Worm (Caenorhabditis elegans) whole organism, dauer: ENCODE measurements around the gene attf-2.

Experiments used
- unc-62 ChIP-seq: sonication (generic microtip); optimal IDR thresholded peaks from 2 replicates; lab custom pipeline; 2017; ENCODE audit warnings: missing biosample characterization, missing genetic modification reagents, missing genetic modification characterization

attf-2 gene

DNA sequence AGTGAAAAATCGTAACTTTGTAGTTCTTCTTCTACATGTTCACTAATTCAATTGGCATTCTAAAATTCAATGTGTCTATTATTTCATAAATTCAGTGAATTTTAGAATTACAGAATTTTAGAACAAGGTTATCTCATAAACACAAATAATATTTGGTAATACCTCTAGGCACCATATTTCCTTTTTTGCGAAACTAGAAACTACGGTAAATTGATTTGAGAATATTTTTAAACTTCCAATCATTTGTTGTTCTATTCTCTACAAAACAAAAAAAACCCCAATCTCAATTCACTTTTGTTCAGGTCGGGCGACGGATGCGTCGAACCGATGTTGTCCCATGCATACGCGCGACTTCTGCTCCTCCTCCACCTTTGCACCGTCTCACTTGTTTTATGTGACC is 4.0 kb upstream of the attf-2 start, which contains the start of gene F09G2.1:
TSS of gene F09G2.1 (plus strand) at position 301 of the 400 bp plus-strand sequence.
- no peak for TF ChIP-seq unc-62

DNA sequence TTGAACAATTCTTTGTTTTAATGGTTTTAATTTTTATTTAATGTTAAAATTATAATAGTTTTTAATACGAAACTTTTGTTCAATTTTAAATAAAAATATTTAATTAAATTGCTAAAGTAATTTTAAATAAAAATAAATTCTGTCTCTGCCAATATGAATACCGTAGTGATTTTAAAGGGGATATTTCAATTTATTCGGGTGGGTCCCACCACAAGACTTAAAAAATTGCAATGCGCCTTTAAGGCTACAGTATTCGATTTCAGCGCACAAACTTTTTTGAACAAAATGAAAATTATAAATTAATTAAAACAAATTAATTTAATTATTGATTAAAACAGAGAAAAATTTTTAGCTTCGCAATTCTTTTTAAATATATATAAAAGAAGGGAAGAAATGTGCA is 3.1 kb upstream of the attf-2 start:
- TF ChIP-seq unc-62: no peak

DNA sequence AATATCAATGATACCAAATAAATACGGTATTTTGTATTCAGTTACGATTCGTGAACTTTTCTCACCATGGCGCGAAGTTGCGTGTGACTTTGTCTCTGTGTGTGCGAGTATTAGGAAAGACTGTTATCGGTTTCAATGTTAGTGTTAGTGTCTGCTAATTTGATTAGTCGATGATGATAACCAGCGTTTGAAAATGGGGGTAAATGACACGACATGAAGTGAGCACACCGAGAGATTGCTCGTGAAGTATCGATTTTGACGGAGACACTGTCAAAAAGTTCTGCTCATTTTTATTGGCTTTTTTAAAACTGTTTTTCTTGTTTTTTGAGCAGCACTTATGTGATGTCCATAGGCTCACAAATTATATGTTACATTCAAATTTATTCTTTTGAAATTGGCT is 2.5 kb upstream of the attf-2 start:
- no peak for TF ChIP-seq unc-62

DNA sequence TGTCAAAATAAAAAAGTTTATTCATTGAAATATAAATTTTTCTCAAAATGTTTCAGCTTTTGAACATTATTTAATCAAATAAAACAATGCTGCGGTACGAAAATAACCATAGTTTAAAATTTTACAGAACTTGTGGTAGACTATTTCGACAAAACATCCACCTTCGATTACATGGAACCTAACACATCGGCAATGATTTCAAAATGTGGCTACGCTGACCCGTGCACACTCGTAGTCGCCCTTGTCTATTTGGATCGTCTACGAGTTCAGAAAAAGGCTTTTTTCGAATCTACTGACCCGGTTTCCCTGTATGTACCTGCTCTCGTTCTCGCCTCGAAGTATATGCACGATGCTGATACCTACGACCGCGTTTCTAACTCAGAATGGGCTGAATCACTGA is 1.1 kb upstream of the attf-2 start:
- TF ChIP-seq unc-62: no peak

DNA sequence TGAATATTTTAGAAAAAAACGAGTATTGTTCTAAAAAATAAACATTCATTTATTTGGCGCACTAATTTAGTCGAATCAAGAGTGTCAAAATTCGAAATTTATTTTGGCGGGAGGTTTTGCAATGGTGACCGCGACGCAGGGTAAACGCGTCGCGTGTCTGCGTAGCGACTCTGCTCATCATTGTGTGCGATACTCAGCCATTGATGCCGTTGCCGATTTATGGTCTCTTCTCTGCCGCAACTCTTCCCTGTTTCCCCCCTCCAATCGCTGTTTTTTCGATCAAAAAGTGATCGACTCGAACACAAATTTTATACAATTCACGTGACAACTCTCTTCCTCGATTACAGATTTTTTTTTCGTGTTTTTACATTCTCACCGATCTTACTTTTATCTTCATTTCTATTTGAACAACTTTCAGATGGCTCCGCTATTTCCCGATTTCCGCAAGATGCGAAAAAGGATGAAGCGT is 595 bp upstream of the attf-2 start, which contains the start of gene F09G2.2:
TSS of gene F09G2.2 (plus strand) at position 419 of the 469 bp plus-strand sequence.
- no peak for TF ChIP-seq unc-62

DNA sequence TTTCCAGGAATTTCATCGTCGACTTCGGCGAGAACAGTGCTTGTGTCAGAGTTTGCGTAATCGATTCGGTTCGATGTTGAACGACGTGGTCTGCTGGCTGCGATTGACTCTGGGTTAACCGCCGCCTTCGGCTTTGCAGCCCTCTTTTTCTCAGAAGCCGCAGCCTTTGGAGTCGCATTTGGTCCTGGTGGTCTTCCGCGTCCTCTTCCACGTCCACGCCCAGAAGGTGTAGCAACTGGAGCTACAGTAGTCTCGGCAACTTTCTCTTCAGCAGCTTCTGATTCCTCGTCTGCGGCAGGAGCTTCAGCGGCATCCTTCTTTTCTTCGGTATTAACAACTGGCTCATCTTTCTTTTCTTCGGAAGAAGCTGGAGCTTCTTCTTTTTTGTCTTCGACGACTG is 1.1 kb downstream of the attf-2 start:
- TF ChIP-seq unc-62: no peak

DNA sequence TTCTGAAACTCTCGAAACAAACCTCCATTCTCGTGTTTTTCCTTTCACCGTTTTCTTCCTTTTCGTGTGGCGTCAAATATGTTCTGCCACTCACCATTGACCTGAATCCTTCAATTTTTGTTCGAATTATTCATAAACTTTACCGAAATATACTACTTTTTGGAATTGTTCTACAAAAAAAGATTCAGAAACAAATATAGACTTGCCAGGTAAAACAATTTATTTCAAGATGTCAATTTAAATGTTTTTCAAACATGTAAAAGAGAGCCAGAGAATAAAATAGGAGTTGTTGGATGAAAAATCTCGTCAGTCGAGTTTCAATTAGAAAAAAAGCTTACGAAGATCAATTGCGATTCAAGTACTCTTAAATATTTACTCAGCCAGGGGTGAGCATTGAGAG is 2.4 kb downstream of the attf-2 start, which contains the start of gene F09G2.8:
TSS of gene F09G2.8 (minus strand) at position 101 of the 400 bp plus-strand sequence.
- no peak for TF ChIP-seq unc-62

DNA sequence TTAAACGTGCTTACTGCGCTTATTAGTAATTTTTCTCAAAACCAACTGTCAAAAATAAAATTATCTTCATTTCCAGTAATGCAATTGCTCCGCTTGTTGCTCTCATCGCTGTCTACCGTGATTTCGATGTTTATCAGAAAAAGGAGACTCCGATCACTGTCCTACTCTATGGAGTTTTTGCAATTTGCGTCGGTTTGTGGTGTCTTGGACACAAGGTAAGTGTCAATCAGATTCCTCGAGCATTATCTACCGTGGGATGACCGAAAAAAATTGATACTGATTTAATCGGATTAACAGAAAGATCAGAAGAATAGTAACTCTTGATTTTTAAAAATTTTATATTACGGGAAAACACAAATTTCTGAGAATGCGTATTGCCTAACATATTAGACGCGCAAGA is 8.6 kb downstream of the attf-2 start:
- TF ChIP-seq unc-62: no peak

DNA sequence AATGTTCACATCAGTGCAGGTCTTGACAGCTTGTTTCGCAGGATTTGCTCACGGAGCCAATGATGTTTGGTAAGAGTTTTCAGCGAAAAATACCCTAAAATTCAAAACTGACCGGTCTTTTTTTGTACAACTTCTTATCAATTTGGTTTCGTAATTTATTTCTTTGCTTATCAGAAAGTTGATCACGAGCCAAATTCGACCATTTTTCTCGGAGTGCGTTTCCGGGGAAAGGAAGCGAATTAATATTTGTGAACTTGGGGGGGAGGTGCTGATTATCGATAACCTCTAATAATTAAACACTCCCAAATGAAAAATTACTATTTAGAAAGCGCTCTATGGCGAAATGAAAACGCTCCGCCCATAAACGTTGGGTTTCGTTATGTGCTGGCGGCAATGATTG is 9.3 kb downstream of the attf-2 start:
- no peak for TF ChIP-seq unc-62

DNA sequence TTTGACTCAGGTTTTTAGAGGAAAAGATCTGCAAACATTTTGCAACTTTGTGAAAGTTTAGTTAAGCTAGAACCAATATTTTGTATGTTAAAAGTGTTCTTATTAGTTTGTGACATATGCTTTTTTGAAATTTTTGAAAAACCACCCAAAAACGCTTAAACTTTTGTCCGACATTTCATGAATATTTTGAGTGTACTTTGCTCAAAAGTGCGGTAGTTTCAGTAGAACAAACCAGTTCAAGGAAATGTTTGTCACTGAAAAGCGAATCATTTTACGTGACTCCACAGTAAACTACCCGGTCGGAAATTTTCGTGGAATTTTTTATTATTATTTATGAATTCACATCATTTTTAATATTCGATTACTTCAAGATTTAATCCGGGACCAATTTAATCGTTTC is 11.4 kb downstream of the attf-2 start, which contains the start of gene pitr-5:
TSS of gene pitr-5 (plus strand) at position 301 of the 400 bp plus-strand sequence.
- TF ChIP-seq unc-62: no peak

DNA sequence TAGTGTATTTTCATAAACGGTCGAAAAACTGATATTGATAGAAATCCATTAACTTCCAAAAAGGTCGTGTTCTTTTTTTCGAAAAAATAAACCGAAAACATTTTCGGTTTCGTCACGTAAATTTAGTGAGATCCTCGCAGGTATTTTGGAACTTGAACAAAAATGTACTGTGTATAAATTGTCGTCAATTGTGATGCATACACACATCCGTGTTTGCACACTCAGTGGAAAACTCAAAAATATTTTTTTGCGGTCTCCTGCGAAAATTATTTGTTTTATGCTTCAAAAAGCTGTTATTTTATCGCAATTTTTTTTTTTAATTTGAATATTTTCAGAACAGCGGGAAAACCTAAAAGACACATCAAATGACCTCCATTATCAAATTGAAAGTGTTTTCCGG is 17.1 kb downstream of the attf-2 start, which contains the start of gene cpsf-2:
TSS of gene cpsf-2 (plus strand) at position 330 of the 400 bp plus-strand sequence.
- no peak for TF ChIP-seq unc-62

DNA sequence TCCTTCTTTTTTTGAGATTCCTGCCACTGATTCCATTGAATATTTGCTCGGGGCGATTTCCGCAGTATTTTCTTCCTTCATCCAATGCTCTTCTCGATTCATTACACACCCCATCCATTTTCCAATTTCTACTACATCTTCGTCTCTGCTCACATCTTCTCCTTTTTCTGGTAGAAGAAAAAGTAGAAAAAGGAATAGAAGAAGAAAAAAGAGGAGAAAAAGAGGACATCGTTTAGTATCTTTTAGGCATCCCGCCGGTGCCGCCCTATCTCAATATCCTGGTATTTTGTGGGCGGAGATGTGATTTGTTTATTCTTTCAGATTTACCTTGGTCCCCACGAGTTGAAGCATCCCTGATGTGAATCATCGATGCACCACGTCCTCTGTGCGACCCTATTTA is 20.7 kb downstream of the attf-2 start, which contains the start of gene lgc-39:
TSS of gene lgc-39 (plus strand) at position 301 of the 400 bp plus-strand sequence.
- TF ChIP-seq unc-62: no peak

DNA sequence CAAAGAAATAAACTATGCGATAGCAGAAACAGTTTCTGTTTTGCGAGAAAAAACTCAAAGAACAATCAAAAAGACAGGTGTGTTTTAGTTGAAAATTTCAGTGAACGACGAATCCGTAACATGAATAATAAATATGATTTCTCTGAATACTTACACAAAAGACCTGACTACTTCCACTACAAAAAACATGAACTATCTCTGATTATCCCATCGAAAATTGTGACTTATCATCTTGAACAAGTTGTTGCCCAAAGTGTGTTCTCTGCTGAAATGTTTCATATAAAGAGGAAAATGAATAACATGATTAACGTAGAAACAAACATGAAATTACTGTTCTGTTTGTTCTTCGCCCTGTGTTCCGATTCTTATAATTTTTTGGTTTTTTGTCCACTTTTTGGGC is 29.2 kb downstream of the attf-2 start, which contains the start of gene ugt-36:
TSS of gene ugt-36 (plus strand) at position 301 of the 400 bp plus-strand sequence.
- no peak for TF ChIP-seq unc-62

DNA sequence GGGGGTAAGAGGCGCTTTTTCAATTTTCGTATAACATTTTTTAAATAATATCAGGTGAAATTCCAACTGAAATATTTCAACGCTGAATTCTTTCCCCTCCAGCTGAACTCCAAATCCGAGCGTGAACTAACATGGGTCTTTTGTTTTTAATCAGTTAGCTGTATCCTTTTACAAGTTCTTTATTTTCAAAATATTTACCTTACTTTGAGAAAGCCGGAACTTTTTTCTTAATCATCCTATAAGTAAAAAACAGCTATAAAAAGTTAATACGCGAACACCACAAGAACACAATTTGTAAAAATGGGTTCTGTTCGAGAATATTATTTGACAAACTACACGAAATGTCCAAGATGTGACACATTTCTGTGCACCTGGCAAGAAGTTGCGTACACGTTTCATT is 31.7 kb downstream of the attf-2 start, which contains the start of gene srh-83:
TSS of gene srh-83 (plus strand) at position 301 of the 400 bp plus-strand sequence.
- TF ChIP-seq unc-62: no peak

DNA sequence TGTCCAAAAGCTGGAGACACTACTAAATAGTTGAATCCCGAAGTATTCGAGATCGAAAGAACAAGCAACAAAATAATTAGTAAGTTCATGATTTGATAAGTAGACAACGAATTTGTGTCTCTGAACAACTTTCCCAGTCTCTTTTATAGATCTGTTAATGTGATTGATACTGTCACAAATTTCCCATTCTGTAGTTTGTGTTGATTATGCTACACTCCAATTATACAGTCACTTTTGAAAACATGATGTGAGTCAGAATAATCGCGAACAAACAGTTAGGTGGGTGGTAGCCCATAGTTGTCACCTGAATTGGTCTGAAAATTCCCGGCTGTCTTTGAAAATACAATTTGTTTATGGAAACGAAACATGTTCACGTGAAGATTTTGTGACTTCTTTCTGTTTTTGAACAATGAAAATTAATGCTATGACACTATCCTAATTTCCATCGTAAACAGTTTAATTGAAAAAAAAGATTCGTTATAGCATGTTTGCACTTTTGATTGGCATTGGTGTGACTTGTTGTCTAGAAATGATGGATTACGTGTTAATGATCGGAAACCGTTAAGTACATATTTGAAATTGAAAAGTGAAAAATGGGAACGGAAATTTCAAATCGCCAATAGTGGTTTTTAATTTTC is 32.3 kb downstream of the attf-2 start, which contains the start of gene ugt-41:
TSS of gene ugt-41 (minus strand) at position 119 of the 638 bp plus-strand sequence.
- TF ChIP-seq unc-62: no peak

DNA sequence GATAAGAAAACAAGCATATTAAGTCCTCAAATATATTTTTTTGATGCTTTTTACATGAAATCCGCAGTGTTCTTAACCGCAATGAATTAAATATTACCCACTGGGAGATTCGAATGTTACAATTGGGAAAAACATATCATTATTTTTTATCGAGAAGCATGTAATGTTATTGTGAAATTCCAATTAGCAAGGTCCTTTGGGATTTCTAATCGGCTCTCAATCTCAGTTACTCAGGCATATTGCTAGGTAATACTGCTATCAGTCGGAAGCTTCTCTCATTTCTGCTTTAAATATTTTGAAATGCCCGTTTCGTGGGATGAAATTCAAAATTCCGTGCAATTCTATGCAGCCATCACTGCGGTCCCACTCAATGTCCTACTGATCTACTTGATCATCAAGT is 36.5 kb downstream of the attf-2 start, which contains the start of gene str-204:
TSS of gene str-204 (plus strand) at position 301 of the 400 bp plus-strand sequence.
- no peak for TF ChIP-seq unc-62

DNA sequence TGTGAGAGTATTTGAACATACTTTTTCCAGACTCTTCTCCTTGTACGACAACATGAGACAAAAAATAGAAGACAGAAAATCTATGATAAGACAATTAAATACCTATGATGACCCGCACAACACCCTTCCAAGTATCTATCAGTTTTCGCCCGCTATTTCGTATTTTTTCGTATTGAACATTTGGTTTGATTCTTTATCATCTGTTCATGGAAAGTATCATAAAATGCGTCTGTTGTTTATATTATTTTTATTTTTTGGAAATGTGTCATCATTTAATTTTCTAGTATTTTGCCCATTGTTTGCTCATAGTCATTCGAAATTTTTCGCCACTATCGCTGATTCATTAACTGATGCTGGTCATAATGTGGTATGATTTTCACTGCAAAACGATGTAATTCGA is 38.8 kb downstream of the attf-2 start, which contains the start of gene ugt-39:
TSS of gene ugt-39 (plus strand) at position 54 of the 400 bp plus-strand sequence.
- no peak for TF ChIP-seq unc-62

DNA sequence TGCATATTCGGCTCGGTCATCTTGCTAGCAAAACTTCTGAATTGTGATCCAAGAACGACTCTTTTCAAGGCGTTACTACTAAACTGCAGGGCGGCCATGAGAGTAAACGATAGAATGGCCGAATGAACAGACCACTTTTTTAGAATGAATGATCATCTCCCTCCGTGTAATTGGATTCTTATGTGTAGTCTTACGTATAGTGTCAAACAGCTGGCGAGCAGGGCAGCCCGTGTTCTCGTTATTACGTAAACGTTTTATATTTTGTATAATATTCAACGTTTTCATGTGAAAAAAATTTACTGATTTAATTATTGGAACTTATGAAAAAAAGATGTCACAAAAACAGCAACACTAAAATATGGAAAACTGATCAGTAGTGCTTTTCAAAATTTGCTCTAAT is 39.9 kb downstream of the attf-2 start, which contains the start of gene F10D2.10:
TSS of gene F10D2.10 (minus strand) at position 101 of the 400 bp plus-strand sequence.
- no peak for TF ChIP-seq unc-62
